Worm (Caenorhabditis elegans): ENCODE data around the gene F02D10.2.

DNA sequence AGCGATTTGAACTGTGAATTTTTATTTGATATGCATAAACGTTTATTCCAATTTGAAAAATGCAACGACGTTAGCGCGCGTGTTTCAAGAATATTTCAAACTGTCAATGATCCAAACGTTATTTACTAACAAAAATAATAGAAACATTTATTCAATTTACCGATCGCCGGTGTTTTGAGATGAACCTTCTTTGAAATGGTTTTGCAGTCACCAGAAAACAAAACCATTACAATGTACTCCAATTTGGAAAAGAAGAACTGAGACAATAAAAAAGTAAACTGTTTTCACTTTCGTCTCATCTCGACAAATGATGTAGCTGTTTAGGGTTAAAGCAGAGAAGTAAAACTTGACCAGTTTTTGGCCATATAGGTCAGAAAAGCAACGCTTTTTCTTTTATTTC is 43.5 kb upstream of the F02D10.2 start, which contains the start of gene H06A10.1:
- TF ChIP-seq nhr-11 (tag; optimal IDR thresholded peaks at IDR 0.05) (no peak), F10B5.3 (tag; optimal IDR thresholded peaks at IDR 0.05) (no peak), jun-1 (tag; optimal IDR thresholded peaks at IDR 0.05) (no peak), madf-9 (GFP tag; conservative IDR thresholded peaks at IDR 0.05) (no peak), fkh-10 (GFP tag; optimal IDR thresholded peaks at IDR 0.05) (no peak), lin-13 (GFP tag; optimal IDR thresholded peaks at IDR 0.05) (no peak), daf-12 (tag; optimal IDR thresholded peaks at IDR 0.05) (no peak), F37D6.2 (tag; optimal IDR thresholded peaks at IDR 0.05) (no peak), snpc-4 (tag; optimal IDR thresholded peaks at IDR 0.05) (no peak), aha-1 (tag) (no peak), zag-1 (tag; optimal IDR thresholded peaks at IDR 0.05) (no peak)

Measured in whole organism, L4 larva.